Fruit fly (Drosophila melanogaster) whole organism, prepupa: ENCODE results near the gene mRpS18B.

Experiments
- CG4318 ChIP-seq: fragments of 200-800 bp; sonication (Bioruptor generic); optimal IDR thresholded peaks from 3 replicates; lab custom pipeline; 2017; ENCODE audit warnings: missing biosample characterization, mild to moderate bottlenecking, missing genetic modification characterization
- Eip93F ChIP-seq: fragments of 200-800 bp; sonication (Bioruptor generic); optimal IDR thresholded peaks from 2 replicates; lab custom pipeline; 2016; ENCODE audit warnings: missing biosample characterization, mild to moderate bottlenecking, missing genetic modification characterization
- Lpt ChIP-seq: fragments of 200-800 bp; sonication (Bioruptor generic); optimal IDR thresholded peaks from 3 replicates; lab custom pipeline; 2016; ENCODE audit warnings: missing biosample characterization, missing genetic modification characterization
- topi ChIP-seq: fragments of 200-800 bp; sonication (Bioruptor generic); optimal IDR thresholded peaks from 3 replicates; lab custom pipeline; 2016; ENCODE audit warnings: missing biosample characterization, missing genetic modification characterization

DNA sequence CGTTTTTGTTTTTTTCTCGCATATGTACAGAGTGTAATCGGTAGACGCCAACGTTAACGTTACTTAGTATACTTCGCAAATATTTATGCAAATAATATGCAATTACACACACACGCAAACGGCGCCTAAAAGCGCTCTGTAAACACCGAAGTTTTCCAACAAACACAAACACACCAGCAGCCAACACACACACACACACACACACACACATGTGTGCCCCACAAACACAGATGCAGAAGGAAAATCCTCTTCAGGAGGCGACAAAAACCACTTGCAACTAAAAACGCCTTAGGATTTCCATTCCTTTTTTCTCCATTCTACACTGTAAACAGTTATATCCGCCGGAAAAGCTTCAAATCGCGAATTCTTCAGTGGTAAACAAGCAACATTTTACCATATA lies 39.7 kb downstream of the mRpS18B start:
- TF ChIP-seq topi (GFP tag; lab: Kevin White, UChicago) (no peak), Eip93F (GFP tag; lab: Kevin White, UChicago) (no peak), CG4318 (GFP tag; lab: Kevin White, UChicago) (no peak), Lpt (no peak)
